Worm (Caenorhabditis elegans) whole organism, L3 larva: ENCODE measurements around the gene picc-1.

Experiments used
- aly-2 ChIP-seq: fragments of 150-350 bp; optimal IDR thresholded peaks from 2 replicates; lab custom pipeline; 2014; ENCODE audit warnings: missing biosample characterization, missing genetic modification characterization
- unc-62 ChIP-seq: fragments of 150-350 bp; sonication (generic microtip); optimal IDR thresholded peaks from 4 replicates; lab custom pipeline; 2014; ENCODE audit warnings: missing biosample characterization, missing genetic modification reagents, missing genetic modification characterization

DNA sequence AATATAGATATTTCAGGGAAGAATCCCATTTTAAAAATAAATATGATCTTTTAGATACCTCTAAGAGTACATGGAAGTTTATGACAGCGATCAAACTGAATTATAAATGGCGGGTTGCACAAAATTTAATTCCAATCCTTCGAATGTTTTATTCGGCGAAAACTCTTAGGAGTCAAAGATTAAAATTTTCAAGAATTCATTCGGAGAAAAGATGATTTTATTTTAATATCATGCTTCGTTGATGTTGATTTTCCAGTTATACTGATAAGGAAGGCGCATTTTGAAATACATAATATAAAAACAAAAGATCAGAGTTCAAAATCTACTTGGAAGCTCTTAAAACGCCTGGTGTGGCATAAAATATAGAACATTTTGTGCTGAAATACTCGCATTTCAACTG, 48.3 kb downstream of the picc-1 start, which contains the start of gene srh-10:
- TF ChIP-seq aly-2 (no peak), unc-62 (no peak)
